Worm (Caenorhabditis elegans) whole organism, L4/young adult: Measurements from ENCODE around the gene vps-60.

Source experiments
- W03F9.2 ChIP-seq: fragments of 150-350 bp; optimal IDR thresholded peaks from 2 replicates; lab custom pipeline; 2014; ENCODE audit warnings: missing biosample characterization, missing genetic modification characterization
- dao-5 ChIP-seq: sonication (generic microtip); optimal IDR thresholded peaks from 2 replicates; lab custom pipeline; 2016; ENCODE audit warnings: missing genotype, missing genetic modification characterization, moderate library complexity, missing compliant biosample characterization
- him-1 ChIP-seq: sonication (generic microtip); optimal IDR thresholded peaks from 2 replicates; lab custom pipeline; 2016; ENCODE audit warnings: missing genotype, missing genetic modification reagents, missing genetic modification characterization, missing compliant biosample characterization

vps-60 gene

DNA sequence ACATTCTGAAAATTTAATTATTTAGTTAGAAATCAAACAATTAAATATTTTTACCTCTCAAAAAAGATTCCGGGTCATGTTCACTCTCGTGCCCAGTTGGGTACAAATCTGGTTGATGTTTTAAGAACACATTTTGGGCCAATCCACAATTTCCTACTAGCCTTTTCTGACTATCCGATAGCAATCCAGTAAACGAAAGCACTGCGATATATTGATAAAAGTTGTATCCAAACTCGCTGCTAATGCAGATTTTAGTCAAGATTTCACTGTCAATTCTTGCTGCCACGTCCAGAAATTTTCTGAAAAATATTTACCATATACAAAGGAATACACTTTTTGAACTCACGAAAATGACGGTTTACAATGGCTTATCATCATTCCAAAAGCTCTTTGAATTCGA is 36.8 kb downstream of the vps-60 start:
- TF ChIP-seq him-1: no peak

DNA sequence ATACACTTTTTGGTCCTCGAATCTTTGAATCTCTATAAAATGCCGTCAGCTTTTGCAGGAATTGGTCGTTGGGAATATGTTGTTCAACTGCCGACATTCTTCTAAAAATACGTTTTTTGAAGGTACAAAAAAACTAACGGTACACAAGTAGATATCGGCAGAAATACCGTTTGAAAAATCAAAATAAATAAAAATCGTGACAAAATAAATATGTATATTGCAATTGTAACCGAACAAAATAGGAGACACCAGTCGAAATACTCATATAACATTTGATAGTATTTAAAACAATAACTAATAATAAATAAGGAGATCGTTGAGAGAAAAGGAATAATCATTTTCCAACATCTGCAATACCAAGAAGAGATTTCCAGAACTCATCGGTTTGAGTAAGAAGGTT is 40.9 kb downstream of the vps-60 start, which contains the start of gene F25G6.8:
Gene F25G6.8, minus strand, starts transcription at position 101 of the 400 bp plus-strand sequence.
- TF ChIP-seq W03F9.2: no peak
- TF ChIP-seq dao-5 (tag; lab: Kevin White, UChicago): no peak
- TF ChIP-seq him-1: no peak

DNA sequence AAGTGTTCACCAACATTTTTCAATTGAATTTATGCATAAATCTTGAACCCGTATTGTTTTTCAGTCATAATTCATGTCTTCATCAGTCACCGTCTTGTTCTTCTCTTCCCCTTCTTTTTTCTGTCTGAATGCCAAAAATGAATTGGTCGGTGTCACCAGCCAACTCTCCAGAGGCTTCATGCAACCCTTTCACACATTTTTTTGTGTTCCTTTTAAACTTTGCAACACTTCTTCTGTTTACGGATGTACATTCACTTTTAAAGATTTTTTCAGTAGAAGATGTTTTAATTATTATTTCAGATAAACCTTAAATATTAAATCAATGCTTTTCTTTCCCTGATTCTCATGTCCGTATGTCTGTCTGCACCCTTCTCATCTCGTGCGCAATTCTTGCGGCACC is 45.0 kb downstream of the vps-60 start, which contains the start of gene acr-16:
Gene acr-16, plus strand, starts transcription at position 301 of the 400 bp plus-strand sequence.
- TF ChIP-seq dao-5 (tag; lab: Kevin White, UChicago) (no peak), W03F9.2 (no peak), him-1 (no peak)

DNA sequence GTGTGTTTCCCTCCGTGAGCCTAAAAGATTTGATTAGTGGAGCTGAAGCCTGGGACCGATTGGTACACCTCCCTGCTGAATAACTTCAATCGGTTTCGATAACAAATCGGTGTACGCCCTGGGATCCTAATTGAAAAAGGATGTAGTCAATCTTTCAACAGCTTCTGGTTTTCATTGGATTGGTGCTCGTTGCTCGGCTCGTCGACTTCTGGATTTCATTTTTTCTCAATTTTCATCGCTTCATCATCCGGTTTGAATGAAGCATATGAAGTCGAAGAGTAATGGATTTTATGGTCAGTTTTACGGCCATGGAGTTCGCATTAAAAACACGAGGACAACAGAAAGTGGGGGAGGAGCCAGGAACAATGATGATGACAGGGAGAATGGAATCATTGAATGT is 50.0 kb downstream of the vps-60 start:
- no peak for TF ChIP-seq dao-5 (tag; lab: Kevin White, UChicago)
- TF ChIP-seq him-1: no peak
- TF ChIP-seq W03F9.2: no peak
